Fruit fly (Drosophila melanogaster) whole organism, embryonic: Measurements from ENCODE around the gene CG17650.
A peak's percentile ranks its signal among the peaks of the same experiment; 100 is the strongest.

Source experiments
- Antp ChIP-seq: fragments of 200-800 bp; sonication (Bioruptor generic); optimal IDR thresholded peaks from 3 replicates; lab custom pipeline; 2016; ENCODE audit warnings: missing biosample characterization, missing genetic modification characterization
- B-H2 ChIP-seq: fragments of 200-800 bp; sonication (Bioruptor generic); optimal IDR thresholded peaks from 2 replicates; lab custom pipeline; 2018; ENCODE audit warnings: missing biosample characterization, mild to moderate bottlenecking, missing genetic modification characterization
- BtbVII ChIP-seq: fragments of 200-800 bp; sonication (Bioruptor generic); optimal IDR thresholded peaks from 3 replicates; lab custom pipeline; 2017; ENCODE audit warnings: missing biosample characterization, mild to moderate bottlenecking, missing genetic modification characterization
- CG10431 ChIP-seq: fragments of 200-800 bp; sonication (Bioruptor generic); optimal IDR thresholded peaks from 3 replicates; lab custom pipeline; 2018; ENCODE audit warnings: missing biosample characterization, mild to moderate bottlenecking, missing genetic modification characterization
- CG10565 ChIP-seq: fragments of 200-800 bp; sonication (Bioruptor generic); optimal IDR thresholded peaks from 3 replicates; lab custom pipeline; 2016; ENCODE audit warnings: missing biosample characterization, mild to moderate bottlenecking, missing genetic modification characterization
- CG10654 ChIP-seq: fragments of 200-800 bp; sonication (Bioruptor generic); optimal IDR thresholded peaks from 2 replicates; lab custom pipeline; 2016; ENCODE audit warnings: missing biosample characterization, missing genetic modification characterization
- CG1529 ChIP-seq: fragments of 200-800 bp; sonication (Bioruptor generic); optimal IDR thresholded peaks from 3 replicates; lab custom pipeline; 2018; ENCODE audit warnings: missing biosample characterization, missing genetic modification characterization
- CG15696 ChIP-seq: fragments of 200-800 bp; sonication (Bioruptor generic); optimal IDR thresholded peaks from 2 replicates; lab custom pipeline; 2019; ENCODE audit warnings: missing biosample characterization, mild to moderate bottlenecking, missing genetic modification characterization, moderate library complexity
- CG17186 ChIP-seq: fragments of 200-800 bp; sonication (Bioruptor generic); optimal IDR thresholded peaks from 3 replicates; lab custom pipeline; 2017; ENCODE audit warnings: missing biosample characterization, missing genetic modification reagents, missing genetic modification characterization
- CG17359 ChIP-seq: fragments of 200-800 bp; sonication (Bioruptor generic); optimal IDR thresholded peaks from 3 replicates; lab custom pipeline; 2018; ENCODE audit warnings: missing biosample characterization, mild to moderate bottlenecking, missing genetic modification characterization, moderate library complexity
- CG18476 ChIP-seq: fragments of 200-800 bp; sonication (Bioruptor generic); optimal IDR thresholded peaks from 2 replicates; lab custom pipeline; 2016; ENCODE audit warnings: missing biosample characterization, mild to moderate bottlenecking, missing genetic modification characterization
- CG2116 ChIP-seq: fragments of 200-800 bp; sonication (Bioruptor generic); optimal IDR thresholded peaks from 3 replicates; lab custom pipeline; 2018; ENCODE audit warnings: missing biosample characterization, mild to moderate bottlenecking, missing genetic modification characterization
- CG2678 ChIP-seq: fragments of 200-800 bp; sonication (Bioruptor generic); optimal IDR thresholded peaks from 3 replicates; lab custom pipeline; 2019; ENCODE audit warnings: missing biosample characterization, mild to moderate bottlenecking, missing genetic modification characterization, moderate library complexity
- CG30403 ChIP-seq: fragments of 200-800 bp; sonication (Bioruptor generic); optimal IDR thresholded peaks from 3 replicates; lab custom pipeline; 2016; ENCODE audit warnings: missing biosample characterization, missing genetic modification characterization
- CG30431 ChIP-seq: fragments of 200-800 bp; sonication (Bioruptor generic); optimal IDR thresholded peaks from 2 replicates; lab custom pipeline; 2017; ENCODE audit warnings: missing biosample characterization, missing genetic modification characterization
- CG3847 ChIP-seq: fragments of 200-800 bp; sonication (Bioruptor generic); IDR thresholded peaks from 2 replicates; pipeline ENCODE4 v1.3.6; 2022; ENCODE audit warnings: missing biosample characterization, missing genetic modification characterization
- CG4854 ChIP-seq: fragments of 200-800 bp; sonication (Bioruptor generic); optimal IDR thresholded peaks from 2 replicates; lab custom pipeline; 2016; ENCODE audit warnings: missing biosample characterization, missing genetic modification characterization, inconsistent platforms
- CG7357 ChIP-seq: fragments of 200-800 bp; sonication (Bioruptor generic); IDR thresholded peaks from 3 replicates; pipeline ENCODE4 v1.3.6; 2022; ENCODE audit warnings: missing biosample characterization, missing genetic modification characterization
- CG7372 ChIP-seq: fragments of 200-800 bp; sonication (Bioruptor generic); IDR thresholded peaks from 2 replicates; pipeline ENCODE4 v1.3.6; 2022; ENCODE audit warnings: missing biosample characterization, missing genetic modification characterization
- CG7839 ChIP-seq: fragments of 200-800 bp; sonication (Bioruptor generic); optimal IDR thresholded peaks from 3 replicates; lab custom pipeline; 2018; ENCODE audit warnings: missing biosample characterization, mild to moderate bottlenecking, missing genetic modification characterization, moderate library complexity
- CG8765 ChIP-seq: fragments of 200-800 bp; sonication (Bioruptor generic); IDR thresholded peaks from 2 replicates; pipeline ENCODE4 v1.3.6; 2022; ENCODE audit warnings: missing biosample characterization, missing genetic modification characterization
- CG8944 ChIP-seq: fragments of 200-800 bp; sonication (Bioruptor generic); optimal IDR thresholded peaks from 3 replicates; lab custom pipeline; 2016; ENCODE audit warnings: missing biosample characterization, missing genetic modification characterization
- CG9609 ChIP-seq: fragments of 200-800 bp; sonication (Bioruptor generic); optimal IDR thresholded peaks from 3 replicates; lab custom pipeline; 2016; ENCODE audit warnings: missing biosample characterization, missing genetic modification characterization
- Dbx ChIP-seq: fragments of 200-800 bp; sonication (Bioruptor generic); IDR thresholded peaks from 3 replicates; pipeline ENCODE4 v1.3.6; 2022; ENCODE audit warnings: missing biosample characterization, missing genetic modification characterization
- Dip3 ChIP-seq: fragments of 200-800 bp; sonication (Bioruptor generic); optimal IDR thresholded peaks from 3 replicates; lab custom pipeline; 2016; ENCODE audit warnings: missing biosample characterization, missing genetic modification characterization
- HLH4C ChIP-seq: fragments of 200-800 bp; sonication (Bioruptor generic); IDR thresholded peaks from 3 replicates; pipeline ENCODE4 v1.3.6; 2022; ENCODE audit warnings: missing biosample characterization, missing genetic modification characterization; ENCODE audit not compliant: partially characterized antibody
- HLHmδ ChIP-seq: fragments of 200-800 bp; sonication (Bioruptor generic); optimal IDR thresholded peaks from 2 replicates; lab custom pipeline; 2018; ENCODE audit warnings: missing biosample characterization, mild to moderate bottlenecking, missing genetic modification characterization, moderate library complexity
- HmgD ChIP-seq: fragments of 200-800 bp; sonication (Bioruptor generic); optimal IDR thresholded peaks from 3 replicates; lab custom pipeline; 2016; ENCODE audit warnings: missing biosample characterization, missing genetic modification characterization
- Mes4 ChIP-seq: fragments of 200-800 bp; sonication (Bioruptor generic); optimal IDR thresholded peaks from 2 replicates; lab custom pipeline; 2016; ENCODE audit warnings: missing biosample characterization, missing genetic modification characterization
- Nf-YA ChIP-seq: fragments of 200-800 bp; sonication (Bioruptor generic); IDR thresholded peaks from 2 replicates; pipeline ENCODE4 v1.3.6; 2022; ENCODE audit warnings: missing biosample characterization, missing genetic modification characterization
- Poxn ChIP-seq: fragments of 200-800 bp; sonication (Bioruptor generic); IDR thresholded peaks from 2 replicates; pipeline ENCODE4 v1.3.6; 2022; ENCODE audit warnings: missing biosample characterization, missing genetic modification characterization
- Spps ChIP-seq: fragments of 200-800 bp; sonication (Bioruptor generic); optimal IDR thresholded peaks from 2 replicates; lab custom pipeline; 2018; ENCODE audit warnings: missing biosample characterization, mild to moderate bottlenecking, missing genetic modification characterization
- Usf ChIP-seq: fragments of 200-800 bp; sonication (Bioruptor generic); optimal IDR thresholded peaks from 2 replicates; lab custom pipeline; 2017; ENCODE audit warnings: missing genotype, missing biosample characterization, missing genetic modification characterization
- ac ChIP-seq: fragments of 200-800 bp; sonication (Bioruptor generic); optimal IDR thresholded peaks from 3 replicates; lab custom pipeline; 2017; ENCODE audit warnings: missing biosample characterization, mild to moderate bottlenecking, missing genetic modification characterization
- al ChIP-seq: fragments of 200-800 bp; sonication (Bioruptor generic); IDR thresholded peaks from 2 replicates; pipeline ENCODE4 v1.3.6; 2022; ENCODE audit warnings: missing biosample characterization, missing genetic modification characterization
- caup ChIP-seq: fragments of 200-800 bp; sonication (Bioruptor generic); optimal IDR thresholded peaks from 3 replicates; lab custom pipeline; 2017; ENCODE audit warnings: missing biosample characterization, mild to moderate bottlenecking, missing genetic modification characterization, moderate library complexity; ENCODE audit not compliant: severe bottlenecking
- chm ChIP-seq: fragments of 200-800 bp; sonication (Bioruptor generic); IDR thresholded peaks from 2 replicates; pipeline ENCODE4 v1.3.6; 2022; ENCODE audit warnings: missing biosample characterization, missing genetic modification characterization
- dm ChIP-seq: fragments of 200-800 bp; sonication (Bioruptor generic); optimal IDR thresholded peaks from 3 replicates; lab custom pipeline; 2016; ENCODE audit warnings: missing biosample characterization, missing genetic modification characterization
- dmrt99B ChIP-seq: fragments of 200-800 bp; sonication (Bioruptor generic); optimal IDR thresholded peaks from 2 replicates; lab custom pipeline; 2018; ENCODE audit warnings: missing biosample characterization, mild to moderate bottlenecking, missing genetic modification characterization, moderate library complexity
- ems ChIP-seq: fragments of 200-800 bp; sonication (Bioruptor generic); optimal IDR thresholded peaks from 3 replicates; lab custom pipeline; 2016; ENCODE audit warnings: missing biosample characterization, missing genetic modification characterization
- en ChIP-seq: fragments of 200-800 bp; sonication (Bioruptor generic); optimal IDR thresholded peaks from 2 replicates; lab custom pipeline; 2016; ENCODE audit warnings: missing biosample characterization, missing genetic modification characterization
- gcm ChIP-seq: fragments of 200-800 bp; sonication (Bioruptor generic); optimal IDR thresholded peaks from 2 replicates; lab custom pipeline; 2019; ENCODE audit warnings: missing biosample characterization, mild to moderate bottlenecking, missing genetic modification characterization, moderate library complexity
- jigr1 ChIP-seq: fragments of 200-800 bp; sonication (Bioruptor generic); IDR thresholded peaks from 3 replicates; pipeline ENCODE4 v1.3.6; 2022; ENCODE audit warnings: missing biosample characterization, missing genetic modification characterization
- jumu ChIP-seq: fragments of 200-800 bp; sonication (Bioruptor generic); optimal IDR thresholded peaks from 3 replicates; lab custom pipeline; 2016; ENCODE audit warnings: missing biosample characterization, missing genetic modification characterization
- mam ChIP-seq: fragments of 200-800 bp; sonication (Bioruptor generic); optimal IDR thresholded peaks from 3 replicates; lab custom pipeline; 2016; ENCODE audit warnings: missing biosample characterization, missing genetic modification characterization
- repo ChIP-seq: fragments of 200-800 bp; sonication (Bioruptor generic); optimal IDR thresholded peaks from 2 replicates; lab custom pipeline; 2016; ENCODE audit warnings: missing biosample characterization, missing genetic modification characterization
- stwl ChIP-seq: fragments of 200-800 bp; sonication (Bioruptor generic); optimal IDR thresholded peaks from 3 replicates; lab custom pipeline; 2018; ENCODE audit warnings: missing biosample characterization, mild to moderate bottlenecking, missing genetic modification characterization, moderate library complexity
- tx ChIP-seq: fragments of 200-800 bp; sonication (Bioruptor generic); optimal IDR thresholded peaks from 2 replicates; lab custom pipeline; 2016; ENCODE audit warnings: missing biosample characterization, missing genetic modification characterization
- unc-4 ChIP-seq: fragments of 200-800 bp; sonication (Bioruptor generic); IDR thresholded peaks from 2 replicates; pipeline ENCODE4 v1.3.6; 2022; ENCODE audit warnings: missing biosample characterization, missing genetic modification characterization; ENCODE audit not compliant: partially characterized antibody
- unpg ChIP-seq: fragments of 200-800 bp; sonication (Bioruptor generic); optimal IDR thresholded peaks from 3 replicates; lab custom pipeline; 2018; ENCODE audit warnings: missing biosample characterization, mild to moderate bottlenecking, missing genetic modification characterization, moderate library complexity
- zen2 ChIP-seq: fragments of 200-800 bp; sonication (Bioruptor generic); IDR thresholded peaks from 3 replicates; pipeline ENCODE4 v1.3.6; 2022; ENCODE audit warnings: missing biosample characterization, missing genetic modification characterization; ENCODE audit not compliant: partially characterized antibody

CG17650 gene

dm6 chr2L:1723937-1724591 lies 34.8 kb downstream of the CG17650 start, which contains the start of gene Rim2:
Rim2 (minus strand) TSS chr2L:1724388.
- TF ChIP-seq tx (GFP tag; lab: Kevin White, UChicago) (no peak), CG30403 (GFP tag; lab: Kevin White, UChicago) (no peak), HLH4C (GFP tag; lab: Robert Waterston, UW) (no peak), CG10654 (GFP tag; lab: Kevin White, UChicago) (no peak), CG17186 (GFP tag; lab: Kevin White, UChicago) (peak; percentile 69), CG10565 (GFP tag; lab: Kevin White, UChicago) (no peak), CG8944 (no peak), jigr1 (GFP tag; lab: Robert Waterston, UW) (no peak), HmgD (GFP tag; lab: Kevin White, UChicago) (peak; percentile 60), CG2116 (peak; percentile 26), Dip3 (GFP tag; lab: Kevin White, UChicago) (peak; percentile 23), mam (GFP tag; lab: Kevin White, UChicago) (no peak), jumu (GFP tag; lab: Kevin White, UChicago) (peak; percentile 16), Nf-YA (GFP tag; lab: Robert Waterston, UW) (no peak), CG15696 (tag; lab: Kevin White, UChicago) (no peak), repo (no peak), CG1529 (GFP tag; lab: Kevin White, UChicago) (no peak), CG8765 (GFP tag; lab: Robert Waterston, UW) (no peak), en (GFP tag; lab: Kevin White, UChicago) (no peak), unc-4 (GFP tag; lab: Robert Waterston, UW) (peak; percentile 50), gcm (GFP tag; lab: Kevin White, UChicago) (no peak), CG4854 (peak; percentile 1), ac (GFP tag; lab: Kevin White, UChicago) (no peak), Antp (GFP tag; lab: Kevin White, UChicago) (no peak), Dbx (GFP tag; lab: Robert Waterston, UW) (0 out of 3 replicates have a peak, but pooled peaks have one; percentile 27), dm (GFP tag; lab: Kevin White, UChicago) (no peak), unpg (GFP tag; lab: Kevin White, UChicago) (no peak), CG10431 (no peak), dmrt99B (tag; lab: Kevin White, UChicago) (no peak), CG9609 (GFP tag; lab: Kevin White, UChicago) (peak; percentile 26), CG7372 (no peak), CG18476 (GFP tag; lab: Kevin White, UChicago) (no peak), caup (GFP tag; lab: Kevin White, UChicago) (peak; percentile 4), Spps (tag; lab: Kevin White, UChicago) (no peak), Usf (no peak), ems (GFP tag; lab: Kevin White, UChicago) (no peak), CG2678 (tag; lab: Kevin White, UChicago) (no peak), CG7839 (tag; lab: Kevin White, UChicago) (peak; percentile 14), al (GFP tag; lab: Robert Waterston, UW) (no peak), stwl (tag; lab: Kevin White, UChicago) (peak; percentile 79), BtbVII (no peak), B-H2 (GFP tag; lab: Kevin White, UChicago) (peak; percentile 15), CG30431 (GFP tag; lab: Kevin White, UChicago) (no peak), CG3847 (GFP tag; lab: Robert Waterston, UW) (peak; percentile 30; the same call in 1 of the 2 replicates), Poxn (GFP tag; lab: Robert Waterston, UW) (no peak), zen2 (no peak), chm (GFP tag; lab: Robert Waterston, UW) (peak; percentile 68), HLHmδ (GFP tag; lab: Kevin White, UChicago) (peak; percentile 8), CG7357 (GFP tag; lab: Robert Waterston, UW) (no peak), CG17359 (tag; lab: Kevin White, UChicago) (no peak), Mes4 (GFP tag; lab: Kevin White, UChicago) (no peak)
